Worm (Caenorhabditis elegans): ENCODE data around the gene str-206.
A peak's percentile ranks its signal among the peaks of the same experiment; 100 is the strongest.

DNA sequence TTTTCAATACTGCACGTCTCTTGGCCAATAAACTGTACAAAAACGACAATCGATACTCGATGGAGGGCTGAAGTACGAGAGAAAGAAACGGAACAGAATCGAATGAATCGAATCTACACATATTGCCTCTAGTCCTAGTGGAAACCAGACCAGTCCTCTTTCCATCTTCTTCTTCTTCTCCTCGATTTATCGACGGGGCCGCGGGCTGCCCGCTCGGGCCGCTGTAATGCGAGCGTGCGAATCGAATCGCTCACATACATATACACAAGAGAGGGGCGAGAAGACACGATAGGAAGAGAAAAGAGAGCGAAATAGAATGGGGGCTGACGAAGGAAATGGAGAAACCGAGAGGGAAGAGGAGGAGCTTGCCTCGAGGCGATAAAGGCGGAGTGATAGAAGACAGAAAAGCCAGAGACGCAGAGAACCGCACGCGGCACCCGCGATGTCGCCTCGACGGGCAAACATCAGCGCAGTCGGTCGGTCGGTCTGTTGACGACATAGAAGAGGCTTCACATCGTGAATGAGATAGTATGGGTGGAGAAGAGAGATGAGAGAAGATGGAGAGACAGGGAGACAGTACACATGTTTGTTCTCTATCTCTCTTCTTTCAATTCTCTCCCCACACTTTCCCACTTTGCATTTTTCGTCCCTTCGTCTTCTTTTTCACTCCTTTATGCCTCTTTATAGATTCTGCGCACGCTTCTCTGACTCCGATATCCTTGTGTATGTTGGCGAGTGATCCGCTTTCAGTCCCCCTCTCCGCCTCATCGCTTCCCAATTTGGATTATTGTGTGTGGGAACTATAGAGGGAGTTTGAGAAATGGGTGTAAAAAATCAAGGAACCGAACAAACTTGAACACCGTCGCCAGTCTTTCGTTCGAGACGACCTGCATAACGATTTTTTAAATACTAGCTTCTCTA is 9.7 kb downstream of the str-206 start:
- peak; percentile 70 for TF ChIP-seq nhr-237 (tag; optimal IDR thresholded peaks at IDR 0.05)
- peak; percentile 21 for TF ChIP-seq nhr-11 (tag; optimal IDR thresholded peaks at IDR 0.05)
- peak; percentile 64 for TF ChIP-seq ztf-11 (tag; optimal IDR thresholded peaks at IDR 0.05)
- no peak for TF ChIP-seq nhr-12 (tag; optimal IDR thresholded peaks at IDR 0.05)
- peak; percentile 69 for TF ChIP-seq fos-1 (tag; optimal IDR thresholded peaks at IDR 0.05)
- TF ChIP-seq snpc-4 (tag; optimal IDR thresholded peaks at IDR 0.05), result peak; percentile 69
- TF ChIP-seq crh-2 (tag; optimal IDR thresholded peaks at IDR 0.05), result peak; percentile 96
- peak; percentile 95 for TF ChIP-seq unc-55 (GFP tag; optimal IDR thresholded peaks at IDR 0.05)
- peak; percentile 22 for TF ChIP-seq unc-62 (GFP tag; optimal IDR thresholded peaks at IDR 0.05)
- TF ChIP-seq C34F6.9 (tag; optimal IDR thresholded peaks at IDR 0.05), result peak; percentile 87
- TF ChIP-seq zag-1 (tag; optimal IDR thresholded peaks at IDR 0.05), result peak; percentile 82

All from whole organism, L2 larva.